Fruit fly (Drosophila melanogaster) whole organism, embryonic: ENCODE results near the gene yellow-b.

Experiments
- ATbp ChIP-seq: fragments of 200-800 bp; sonication (Bioruptor generic); optimal IDR thresholded peaks from 2 replicates; lab custom pipeline; 2017; ENCODE audit warnings: missing biosample characterization, mild to moderate bottlenecking, missing genetic modification characterization, missing genetic modification reagents
- CG10147 ChIP-seq: fragments of 200-800 bp; sonication (Bioruptor generic); optimal IDR thresholded peaks from 2 replicates; lab custom pipeline; 2019; ENCODE audit warnings: missing biosample characterization, mild to moderate bottlenecking, missing genetic modification characterization, moderate library complexity
- CG11695 ChIP-seq: fragments of 200-800 bp; sonication (Bioruptor generic); IDR thresholded peaks from 3 replicates; pipeline ENCODE4 v1.3.6; 2022; ENCODE audit warnings: missing biosample characterization, missing genetic modification characterization
- CG12104 ChIP-seq: fragments of 200-800 bp; sonication (Bioruptor generic); optimal IDR thresholded peaks from 3 replicates; lab custom pipeline; 2016; ENCODE audit warnings: missing biosample characterization, missing genetic modification characterization
- CG1233 ChIP-seq: fragments of 200-800 bp; sonication (Bioruptor generic); optimal IDR thresholded peaks from 4 replicates; lab custom pipeline; 2018; ENCODE audit warnings: missing biosample characterization, mild to moderate bottlenecking, missing genetic modification characterization
- CG12769 ChIP-seq: fragments of 200-800 bp; sonication (Bioruptor generic); optimal IDR thresholded peaks from 2 replicates; lab custom pipeline; 2019; ENCODE audit warnings: missing biosample characterization, mild to moderate bottlenecking, missing genetic modification characterization, moderate library complexity
- CG14014 ChIP-seq: fragments of 200-800 bp; sonication (Bioruptor generic); IDR thresholded peaks from 2 replicates; pipeline ENCODE4 v1.3.6; 2022; ENCODE audit warnings: missing biosample characterization, missing genetic modification characterization
- CG1603 ChIP-seq: fragments of 200-800 bp; sonication (Bioruptor generic); optimal IDR thresholded peaks from 2 replicates; lab custom pipeline; 2019; ENCODE audit warnings: missing biosample characterization, mild to moderate bottlenecking, missing genetic modification characterization, moderate library complexity
- CG17359 ChIP-seq: fragments of 200-800 bp; sonication (Bioruptor generic); optimal IDR thresholded peaks from 3 replicates; lab custom pipeline; 2018; ENCODE audit warnings: missing biosample characterization, mild to moderate bottlenecking, missing genetic modification characterization, moderate library complexity
- CG18011 ChIP-seq: fragments of 200-800 bp; sonication (Bioruptor generic); optimal IDR thresholded peaks from 2 replicates; lab custom pipeline; 2017; ENCODE audit warnings: missing biosample characterization, missing genetic modification characterization, mild to moderate bottlenecking, moderate library complexity, missing genotype
- CG18262 ChIP-seq: fragments of 200-800 bp; optimal IDR thresholded peaks from 3 replicates; lab custom pipeline; 2019; ENCODE audit warnings: missing biosample characterization, mild to moderate bottlenecking, missing genetic modification characterization, moderate library complexity
- CG18476 ChIP-seq: fragments of 200-800 bp; sonication (Bioruptor generic); optimal IDR thresholded peaks from 2 replicates; lab custom pipeline; 2016; ENCODE audit warnings: missing biosample characterization, mild to moderate bottlenecking, missing genetic modification characterization
- CG18619 ChIP-seq: fragments of 200-800 bp; sonication (Bioruptor generic); optimal IDR thresholded peaks from 3 replicates; lab custom pipeline; 2017; ENCODE audit warnings: missing biosample characterization, mild to moderate bottlenecking, missing genetic modification characterization
- CG2120 ChIP-seq: fragments of 200-800 bp; sonication (Bioruptor generic); optimal IDR thresholded peaks from 3 replicates; lab custom pipeline; 2016; ENCODE audit warnings: missing biosample characterization, missing genetic modification characterization
- CG3065 ChIP-seq: fragments of 200-800 bp; sonication (Bioruptor generic); optimal IDR thresholded peaks from 2 replicates; lab custom pipeline; 2016; ENCODE audit warnings: missing biosample characterization, missing genetic modification characterization
- CG31365 ChIP-seq: fragments of 200-800 bp; sonication (Bioruptor generic); optimal IDR thresholded peaks from 2 replicates; lab custom pipeline; 2018; ENCODE audit warnings: missing biosample characterization, mild to moderate bottlenecking, missing genetic modification characterization
- CG33213 ChIP-seq: fragments of 200-800 bp; sonication (Bioruptor generic); optimal IDR thresholded peaks from 3 replicates; lab custom pipeline; 2016; ENCODE audit warnings: missing biosample characterization, missing genetic modification characterization
- CG4617 ChIP-seq: fragments of 200-800 bp; sonication (Bioruptor generic); optimal IDR thresholded peaks from 3 replicates; lab custom pipeline; 2016; ENCODE audit warnings: missing biosample characterization, missing genetic modification characterization, borderline replicate concordance
- CG4730 ChIP-seq: fragments of 200-800 bp; sonication (Bioruptor generic); IDR thresholded peaks from 2 replicates; pipeline ENCODE4 v1.3.6; 2022; ENCODE audit warnings: missing biosample characterization, missing genetic modification characterization
- CG9437 ChIP-seq: fragments of 200-800 bp; sonication (Bioruptor generic); optimal IDR thresholded peaks from 2 replicates; lab custom pipeline; 2018; ENCODE audit warnings: missing biosample characterization, mild to moderate bottlenecking, missing genetic modification characterization
- CG9817 ChIP-seq: fragments of 200-800 bp; sonication (Bioruptor generic); optimal IDR thresholded peaks from 2 replicates; lab custom pipeline; 2018; ENCODE audit warnings: missing biosample characterization, mild to moderate bottlenecking, missing genetic modification characterization, moderate library complexity
- CG9876 ChIP-seq: fragments of 200-800 bp; sonication (Bioruptor generic); optimal IDR thresholded peaks from 2 replicates; lab custom pipeline; 2016; ENCODE audit warnings: missing biosample characterization, missing genetic modification characterization
- Dbx ChIP-seq: fragments of 200-800 bp; sonication (Bioruptor generic); IDR thresholded peaks from 3 replicates; pipeline ENCODE4 v1.3.6; 2022; ENCODE audit warnings: missing biosample characterization, missing genetic modification characterization
- Deaf1 ChIP-seq: fragments of 200-800 bp; optimal IDR thresholded peaks from 3 replicates; lab custom pipeline; 2019; ENCODE audit warnings: missing biosample characterization, mild to moderate bottlenecking, missing genetic modification characterization, moderate library complexity
- Dll ChIP-seq: fragments of 200-800 bp; sonication (Bioruptor generic); IDR thresholded peaks from 4 replicates; pipeline ENCODE4 v1.3.6; 2022; ENCODE audit warnings: missing biosample characterization, missing genetic modification characterization; ENCODE audit not compliant: partially characterized antibody
- Doc3 ChIP-seq: fragments of 200-800 bp; sonication (Bioruptor generic); IDR thresholded peaks from 3 replicates; pipeline ENCODE4 v1.3.6; 2022; ENCODE audit warnings: missing biosample characterization, missing genetic modification characterization; ENCODE audit not compliant: partially characterized antibody
- Fer1 ChIP-seq: fragments of 200-800 bp; sonication (Bioruptor generic); optimal IDR thresholded peaks from 2 replicates; lab custom pipeline; 2017; ENCODE audit warnings: missing biosample characterization, mild to moderate bottlenecking, missing genetic modification characterization
- HLH4C ChIP-seq: fragments of 200-800 bp; sonication (Bioruptor generic); IDR thresholded peaks from 3 replicates; pipeline ENCODE4 v1.3.6; 2022; ENCODE audit warnings: missing biosample characterization, missing genetic modification characterization; ENCODE audit not compliant: partially characterized antibody
- MBD-R2 ChIP-seq: fragments of 200-800 bp; sonication (Bioruptor generic); IDR thresholded peaks from 2 replicates; pipeline ENCODE4 v1.3.6; 2022; ENCODE audit warnings: missing biosample characterization, missing genetic modification characterization
- Mrtf ChIP-seq: fragments of 200-800 bp; sonication (Bioruptor generic); IDR thresholded peaks from 3 replicates; pipeline ENCODE4 v1.3.6; 2022; ENCODE audit warnings: missing biosample characterization, missing genetic modification characterization
- PHDP ChIP-seq: fragments of 200-800 bp; sonication (Bioruptor generic); optimal IDR thresholded peaks from 3 replicates; lab custom pipeline; 2018; ENCODE audit warnings: missing biosample characterization, mild to moderate bottlenecking, missing genetic modification characterization, moderate library complexity
- Spps ChIP-seq: fragments of 200-800 bp; sonication (Bioruptor generic); optimal IDR thresholded peaks from 2 replicates; lab custom pipeline; 2018; ENCODE audit warnings: missing biosample characterization, mild to moderate bottlenecking, missing genetic modification characterization
- Usf ChIP-seq: fragments of 200-800 bp; sonication (Bioruptor generic); optimal IDR thresholded peaks from 2 replicates; lab custom pipeline; 2017; ENCODE audit warnings: missing genotype, missing biosample characterization, missing genetic modification characterization
- al ChIP-seq: fragments of 200-800 bp; sonication (Bioruptor generic); IDR thresholded peaks from 2 replicates; pipeline ENCODE4 v1.3.6; 2022; ENCODE audit warnings: missing biosample characterization, missing genetic modification characterization
- ara ChIP-seq: fragments of 200-800 bp; sonication (Bioruptor generic); IDR thresholded peaks from 2 replicates; pipeline ENCODE4 v1.3.6; 2022; ENCODE audit warnings: missing biosample characterization, missing genetic modification characterization
- btn ChIP-seq: fragments of 200-800 bp; sonication (Bioruptor generic); optimal IDR thresholded peaks from 2 replicates; lab custom pipeline; 2016; ENCODE audit warnings: missing biosample characterization, missing genetic modification characterization
- chm ChIP-seq: fragments of 200-800 bp; sonication (Bioruptor generic); IDR thresholded peaks from 2 replicates; pipeline ENCODE4 v1.3.6; 2022; ENCODE audit warnings: missing biosample characterization, missing genetic modification characterization
- ci ChIP-seq: fragments of 200-800 bp; sonication (Bioruptor generic); IDR thresholded peaks from 3 replicates; pipeline ENCODE4 v1.3.6; 2022; ENCODE audit warnings: missing biosample characterization, missing genetic modification characterization
- emc ChIP-seq: fragments of 200-800 bp; sonication (Bioruptor generic); optimal IDR thresholded peaks from 2 replicates; lab custom pipeline; 2016; ENCODE audit warnings: missing biosample characterization, missing genetic modification characterization
- grau ChIP-seq: fragments of 200-800 bp; optimal IDR thresholded peaks from 3 replicates; lab custom pipeline; 2019; ENCODE audit warnings: missing biosample characterization, mild to moderate bottlenecking, missing genetic modification characterization, moderate library complexity
- gro ChIP-seq: fragments of 200-800 bp; sonication (Bioruptor generic); optimal IDR thresholded peaks from 2 replicates; lab custom pipeline; 2016; ENCODE audit warnings: missing biosample characterization, missing genetic modification characterization
- hb ChIP-seq: fragments of 200-800 bp; sonication (Bioruptor generic); IDR thresholded peaks from 3 replicates; pipeline ENCODE4 v1.3.6; 2022; ENCODE audit warnings: missing biosample characterization, missing genetic modification characterization; ENCODE audit not compliant: partially characterized antibody
- knrl ChIP-seq: fragments of 200-800 bp; sonication (Bioruptor generic); IDR thresholded peaks from 3 replicates; pipeline ENCODE4 v1.3.6; 2022; ENCODE audit warnings: missing biosample characterization, missing genetic modification characterization; ENCODE audit not compliant: partially characterized antibody
- mirr ChIP-seq: fragments of 200-800 bp; sonication (Bioruptor generic); optimal IDR thresholded peaks from 3 replicates; lab custom pipeline; 2018; ENCODE audit warnings: missing biosample characterization, mild to moderate bottlenecking, missing genetic modification characterization
- pros ChIP-seq: fragments of 200-800 bp; sonication (Bioruptor generic); optimal IDR thresholded peaks from 3 replicates; lab custom pipeline; 2019; ENCODE audit warnings: missing biosample characterization, mild to moderate bottlenecking, missing genetic modification characterization, moderate library complexity
- pum ChIP-seq: fragments of 200-800 bp; sonication (Bioruptor generic); optimal IDR thresholded peaks from 2 replicates; lab custom pipeline; 2016; ENCODE audit warnings: missing biosample characterization, missing genetic modification characterization
- salm ChIP-seq: fragments of 200-800 bp; sonication (Bioruptor generic); optimal IDR thresholded peaks from 2 replicates; lab custom pipeline; 2018; ENCODE audit warnings: missing biosample characterization, mild to moderate bottlenecking, missing genetic modification characterization
- sna ChIP-seq: fragments of 200-800 bp; sonication (Bioruptor generic); IDR thresholded peaks from 2 replicates; pipeline ENCODE4 v1.3.6; 2022; ENCODE audit warnings: missing biosample characterization, missing genetic modification characterization; ENCODE audit not compliant: partially characterized antibody
- trem ChIP-seq: fragments of 200-800 bp; optimal IDR thresholded peaks from 3 replicates; lab custom pipeline; 2019; ENCODE audit warnings: missing biosample characterization, mild to moderate bottlenecking, missing genetic modification characterization, moderate library complexity
- vvl ChIP-seq: fragments of 200-800 bp; sonication (Bioruptor generic); IDR thresholded peaks from 2 replicates; pipeline ENCODE4 v1.3.6; 2022; ENCODE audit warnings: missing biosample characterization, missing genetic modification characterization

Gene yellow-b

DNA sequence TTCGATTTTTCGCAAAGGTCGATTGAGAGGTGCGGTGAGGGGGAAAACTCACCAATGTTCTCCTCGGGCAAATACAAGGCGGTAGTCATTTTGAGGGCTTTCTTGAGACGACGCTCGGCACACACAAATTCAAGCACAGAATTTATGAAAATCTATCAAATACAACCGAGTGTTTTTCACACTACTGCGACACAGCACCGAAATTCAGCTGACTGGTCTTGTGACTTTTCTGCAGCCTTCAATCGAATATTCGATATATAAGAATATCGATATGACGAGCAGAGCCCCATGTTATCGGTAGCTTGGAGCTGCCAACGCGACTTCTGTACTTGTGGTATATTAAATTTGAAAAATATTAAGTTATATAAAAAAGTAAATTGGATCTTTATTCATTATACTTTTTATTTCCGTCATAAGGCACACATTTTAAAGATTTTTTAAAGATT is 26.5 kb upstream of the yellow-b start, which contains the start of gene VhaSFD (continued):
- TF ChIP-seq CG18011 (GFP tag; lab: Kevin White, UChicago): no peak
- no peak for TF ChIP-seq CG3065 (GFP tag; lab: Kevin White, UChicago)
- TF ChIP-seq CG10147 (GFP tag; lab: Kevin White, UChicago): peak; percentile 19
- TF ChIP-seq CG4730 (GFP tag; lab: Robert Waterston, UW): no peak
- no peak for TF ChIP-seq CG9437 (GFP tag; lab: Kevin White, UChicago)
- TF ChIP-seq Dll (GFP tag; lab: Robert Waterston, UW): peak; percentile 69
- no peak for TF ChIP-seq pros (GFP tag; lab: Kevin White, UChicago)
- no peak for TF ChIP-seq btn (GFP tag; lab: Kevin White, UChicago)
- TF ChIP-seq hb: peak; percentile 50; the same call in 1 of the 3 replicates
- peak; percentile 16 for TF ChIP-seq CG17359
- TF ChIP-seq CG1603 (tag; lab: Kevin White, UChicago): peak; percentile 48
- TF ChIP-seq CG18262 (tag; lab: Kevin White, UChicago): peak; percentile 31
- TF ChIP-seq knrl (GFP tag; lab: Robert Waterston, UW): peak; percentile 68
- TF ChIP-seq trem: peak; percentile 99
- peak; percentile 63; the same call in 1 of the 2 replicates for TF ChIP-seq chm
- no peak for TF ChIP-seq CG18476 (GFP tag; lab: Kevin White, UChicago)
- no peak for TF ChIP-seq CG12104 (GFP tag; lab: Kevin White, UChicago)
- no peak for TF ChIP-seq ara (GFP tag; lab: Robert Waterston, UW)
- TF ChIP-seq CG12769: no peak
- TF ChIP-seq CG33213 (GFP tag; lab: Kevin White, UChicago): no peak
- TF ChIP-seq mirr (GFP tag; lab: Kevin White, UChicago): peak; percentile 33
- no peak for TF ChIP-seq CG14014 (GFP tag; lab: Robert Waterston, UW)
- 0 out of 3 replicates have a peak, but pooled peaks have one; percentile 5 for TF ChIP-seq ci (GFP tag; lab: Robert Waterston, UW)
- peak; percentile 19 for TF ChIP-seq CG2120
- TF ChIP-seq vvl: 0 out of 2 replicates have a peak, but pooled peaks have one; percentile 48
- peak; percentile 5 for TF ChIP-seq CG1233
- no peak for TF ChIP-seq al (GFP tag; lab: Robert Waterston, UW)
- no peak for TF ChIP-seq CG9876 (GFP tag; lab: Kevin White, UChicago)
- peak; percentile 10 for TF ChIP-seq gro (GFP tag; lab: Kevin White, UChicago)
- no peak for TF ChIP-seq pum (GFP tag; lab: Kevin White, UChicago)
- no peak for TF ChIP-seq salm
- TF ChIP-seq emc: no peak
- TF ChIP-seq Deaf1 (tag; lab: Kevin White, UChicago): no peak
- no peak for TF ChIP-seq Spps (tag; lab: Kevin White, UChicago)
- TF ChIP-seq Usf (GFP tag; lab: Kevin White, UChicago): peak; percentile 29
- no peak for TF ChIP-seq CG11695 (GFP tag; lab: Robert Waterston, UW)
- TF ChIP-seq grau (tag; lab: Kevin White, UChicago): peak; percentile 42
- TF ChIP-seq ATbp (GFP tag; lab: Kevin White, UChicago): no peak
- peak; percentile 71 for TF ChIP-seq CG4617 (GFP tag; lab: Kevin White, UChicago)
- no peak for TF ChIP-seq CG9817 (tag; lab: Kevin White, UChicago)
- TF ChIP-seq sna (GFP tag; lab: Robert Waterston, UW): peak; percentile 71
- TF ChIP-seq HLH4C (GFP tag; lab: Robert Waterston, UW): peak; percentile 68
- TF ChIP-seq Fer1 (GFP tag; lab: Kevin White, UChicago): peak; percentile 65
- no peak for TF ChIP-seq Mrtf
- TF ChIP-seq CG18619 (GFP tag; lab: Kevin White, UChicago): no peak
- TF ChIP-seq CG31365 (tag; lab: Kevin White, UChicago): no peak
- peak; percentile 62 for TF ChIP-seq MBD-R2 (GFP tag; lab: Robert Waterston, UW)
- 0 out of 3 replicates have a peak, but pooled peaks have one; percentile 14 for TF ChIP-seq Dbx
- TF ChIP-seq Doc3 (GFP tag; lab: Robert Waterston, UW): peak; percentile 67
- peak; percentile 0 for TF ChIP-seq PHDP
